Worm (Caenorhabditis elegans): Measurements from ENCODE around the gene rcd-1.

- TF ChIP-seq sox-4 (tag; optimal IDR thresholded peaks at IDR 0.05) (no peak), dmd-4 (tag; optimal IDR thresholded peaks at IDR 0.05; ENCODE audit: borderline replicate concordance) (no peak), unc-55 (GFP tag; optimal IDR thresholded peaks at IDR 0.05) (no peak), F13H6.1 (tag; optimal IDR thresholded peaks at IDR 0.05) (no peak), K02D7.2 (tag; optimal IDR thresholded peaks at IDR 0.05) (no peak), ama-1 (optimal IDR thresholded peaks at IDR 0.05) (no peak), lim-6 (tag; optimal IDR thresholded peaks at IDR 0.05) (no peak), ets-4 (tag; optimal IDR thresholded peaks at IDR 0.05) (no peak), gmeb-2 (tag; optimal IDR thresholded peaks at IDR 0.05) (no peak)
Observed at ce11 chrII:3757499-3757898, 3.8 kb downstream of the rcd-1 start, which contains the start of gene srx-111.
